Worm (Caenorhabditis elegans): ENCODE data around the gene F10E7.2.
A peak's percentile ranks its signal among the peaks of the same experiment; 100 is the strongest.

Gene F10E7.2

ce11 chrII:7122661-7123418 lies 798 bp downstream of the F10E7.2 start, which contains the start of gene F10E7.11 (continued):
- TF ChIP-seq somi-1 (GFP tag; optimal IDR thresholded peaks at IDR 0.05) (no peak), Y79H2A.3 (GFP tag; conservative IDR thresholded peaks at IDR 0.05) (no peak), madf-3 (GFP tag; IDR thresholded peaks at IDR 0.05) (no peak; the same call in 1 of the 2 replicates), xnd-1 (tag; optimal IDR thresholded peaks at IDR 0.05) (peak; percentile 4), ceh-100 (GFP tag; IDR thresholded peaks at IDR 0.05) (peak; percentile 63), tlf-1 (GFP tag; optimal IDR thresholded peaks at IDR 0.05) (no peak), gei-17 (GFP tag; optimal IDR thresholded peaks at IDR 0.05) (no peak), lin-40 (tag; optimal IDR thresholded peaks at IDR 0.05) (no peak), K11D2.4 (GFP tag; IDR thresholded peaks at IDR 0.05) (peak; percentile 58; the same call in 1 of the 2 replicates), pbrm-1 (GFP tag; IDR thresholded peaks at IDR 0.05) (peak; percentile 65; the same call in 1 of the 2 replicates), B0035.1 (tag; optimal IDR thresholded peaks at IDR 0.05) (no peak), repo-1 (tag; optimal IDR thresholded peaks at IDR 0.05) (no peak), ztf-25 (GFP tag; IDR thresholded peaks at IDR 0.05) (0 out of 2 replicates have a peak, but pooled peaks have one; percentile 21), rec-8 (tag; optimal IDR thresholded peaks at IDR 0.05) (no peak), ztf-22 (GFP tag; optimal IDR thresholded peaks at IDR 0.05) (no peak), ceh-91 (GFP tag; IDR thresholded peaks at IDR 0.05) (no peak; the same call in 1 of the 2 replicates), F23B12.7 (tag; optimal IDR thresholded peaks at IDR 0.05; ENCODE audit: insufficient read depth) (no peak), Y95B8A.8 (GFP tag; IDR thresholded peaks at IDR 0.05) (0 out of 2 replicates have a peak, but pooled peaks have one; percentile 13), ceh-40 (GFP tag; IDR thresholded peaks at IDR 0.05) (no peak), lsl-1 (GFP tag; optimal IDR thresholded peaks at IDR 0.05) (no peak), nfya-1 (tag; optimal IDR thresholded peaks at IDR 0.05; ENCODE audit: borderline replicate concordance, insufficient read depth) (no peak), aptf-3 (GFP tag; IDR thresholded peaks at IDR 0.05) (no peak), ccch-3 (GFP tag; optimal IDR thresholded peaks at IDR 0.05) (no peak), T26A5.8 (tag; optimal IDR thresholded peaks at IDR 0.05) (no peak), die-1 (tag; optimal IDR thresholded peaks at IDR 0.05) (no peak), lin-35 (GFP tag; optimal IDR thresholded peaks at IDR 0.05) (no peak), nfyb-1 (GFP tag; IDR thresholded peaks at IDR 0.05) (no peak), attf-6 (GFP tag; IDR thresholded peaks at IDR 0.05) (no peak), let-607 (tag; optimal IDR thresholded peaks at IDR 0.05) (no peak), nhr-179 (tag; optimal IDR thresholded peaks at IDR 0.05) (no peak), egrh-3 (GFP tag; IDR thresholded peaks at IDR 0.05) (peak; percentile 38; the same call in 1 of the 2 replicates), him-1 (tag; optimal IDR thresholded peaks at IDR 0.05) (no peak)

- TF ChIP-seq nfya-2 (GFP tag; IDR thresholded peaks at IDR 0.05), result no peak
- no peak for TF ChIP-seq nhr-27 (tag; optimal IDR thresholded peaks at IDR 0.05)
- no peak for TF ChIP-seq chd-7 (tag; optimal IDR thresholded peaks at IDR 0.05)
- no peak for TF ChIP-seq unc-130 (GFP tag; optimal IDR thresholded peaks at IDR 0.05)
- TF ChIP-seq ccch-3 (GFP tag; optimal IDR thresholded peaks at IDR 0.05), result no peak
- no peak for TF ChIP-seq efl-1 (GFP tag; optimal IDR thresholded peaks at IDR 0.05)
- no peak for TF ChIP-seq sptf-2 (GFP tag; optimal IDR thresholded peaks at IDR 0.05)
- TF ChIP-seq K12H6.12 (tag; optimal IDR thresholded peaks at IDR 0.05), result no peak
- no peak for TF ChIP-seq ztf-26 (tag; optimal IDR thresholded peaks at IDR 0.05)
- TF ChIP-seq B0336.3 (GFP tag; IDR thresholded peaks at IDR 0.05), result no peak
- no peak for TF ChIP-seq mcd-1 (GFP tag; IDR thresholded peaks at IDR 0.05)
- TF ChIP-seq ztf-3 (GFP tag; optimal IDR thresholded peaks at IDR 0.05), result no peak
These were observed 4.4 kb downstream of the F10E7.2 start, which contains the start of gene F10E7.1 for ce11 chrII:7126457-7126856. F10E7.1 (plus strand) TSS chrII:7126757.
